Worm (Caenorhabditis elegans) whole organism, mixed stage, embryonic: ENCODE results near the gene F43E2.11.

Experiments
- blmp-1 ChIP-seq: fragments of 150-350 bp; optimal IDR thresholded peaks from 2 replicates; lab custom pipeline; 2014; ENCODE audit warnings: missing biosample characterization, missing genetic modification characterization
- ceh-39 ChIP-seq: fragments of 150-350 bp; optimal IDR thresholded peaks from 2 replicates; lab custom pipeline; 2014; ENCODE audit warnings: missing biosample characterization, missing genetic modification characterization
- ces-1 ChIP-seq: fragments of 150-350 bp; optimal IDR thresholded peaks from 2 replicates; lab custom pipeline; 2014; ENCODE audit warnings: missing biosample characterization, missing genetic modification reagents, missing genetic modification characterization
- elt-1 ChIP-seq: sonication (generic microtip); optimal IDR thresholded peaks from 2 replicates; lab custom pipeline; 2017; ENCODE audit warnings: missing genetic modification characterization, mild to moderate bottlenecking, missing compliant biosample characterization, antibody characterized with exemption, moderate library complexity, borderline replicate concordance; ENCODE audit not compliant: insufficient read depth
- lin-13 ChIP-seq: fragments of 150-350 bp; optimal IDR thresholded peaks from 2 replicates; lab custom pipeline; 2014; ENCODE audit warnings: missing biosample characterization, missing genetic modification characterization
- mep-1 ChIP-seq: fragments of 150-350 bp; optimal IDR thresholded peaks from 2 replicates; lab custom pipeline; 2017; ENCODE audit warnings: missing biosample characterization, missing genetic modification reagents, missing genetic modification characterization, inconsistent platforms
- mls-2 ChIP-seq: sonication (generic microtip); optimal IDR thresholded peaks from 2 replicates; lab custom pipeline; 2016; ENCODE audit warnings: mild to moderate bottlenecking, missing genetic modification characterization, moderate library complexity, missing compliant biosample characterization
- nhr-76 ChIP-seq: sonication (generic microtip); optimal IDR thresholded peaks from 2 replicates; lab custom pipeline; 2017; ENCODE audit warnings: missing biosample characterization, missing genetic modification characterization
- pha-4 ChIP-seq: fragments of 150-350 bp; optimal IDR thresholded peaks from 2 replicates; lab custom pipeline; 2018; ENCODE audit warnings: missing biosample characterization, missing genetic modification reagents, missing genetic modification characterization
- snpc-4 ChIP-seq: fragments of 150-350 bp; optimal IDR thresholded peaks from 2 replicates; lab custom pipeline; 2014; ENCODE audit warnings: missing biosample characterization, missing genetic modification characterization
- ztf-11 ChIP-seq: fragments of 150-350 bp; optimal IDR thresholded peaks from 2 replicates; lab custom pipeline; 2014; ENCODE audit warnings: missing biosample characterization, missing genetic modification characterization

- TF ChIP-seq pha-4 (tag; lab: Kevin White, UChicago) (no peak), ceh-39 (tag; lab: Kevin White, UChicago) (no peak), snpc-4 (tag; lab: Kevin White, UChicago) (no peak), mls-2 (tag; lab: Kevin White, UChicago) (no peak), nhr-76 (no peak), mep-1 (no peak), ces-1 (GFP tag; lab: Kevin White, UChicago) (no peak), ztf-11 (no peak), blmp-1 (tag; lab: Kevin White, UChicago) (no peak), lin-13 (no peak), elt-1 (tag; lab: Kevin White, UChicago) (no peak)
These were observed 4.9 kb upstream of the F43E2.11 start, which contains the start of gene F43E2.1 for ce11 chrII:7374980-7375379.
